Worm (Caenorhabditis elegans): ENCODE results near the gene arrd-4.

ce11 chrII:9838260-9838935 lies at the start of gene arrd-4:
- TF ChIP-seq ztf-18 (tag; optimal IDR thresholded peaks at IDR 0.05) (no peak), ets-4 (GFP tag; optimal IDR thresholded peaks at IDR 0.05) (no peak), K11D2.4 (GFP tag; IDR thresholded peaks at IDR 0.05) (no peak), attf-5 (GFP tag; optimal IDR thresholded peaks at IDR 0.05) (no peak), dpl-1 (GFP tag; optimal IDR thresholded peaks at IDR 0.05) (no peak), cebp-2 (GFP tag; IDR thresholded peaks at IDR 0.05) (no peak), atf-7 (tag; optimal IDR thresholded peaks at IDR 0.05) (no peak), lsl-1 (GFP tag; optimal IDR thresholded peaks at IDR 0.05) (no peak), him-1 (tag; optimal IDR thresholded peaks at IDR 0.05) (no peak), madf-10 (tag; optimal IDR thresholded peaks at IDR 0.05) (no peak)
